Fruit fly (Drosophila melanogaster) whole organism, embryonic: ENCODE data around the gene CG43051.

ENCODE experiments used
- CG10431 ChIP-seq: fragments of 200-800 bp; sonication (Bioruptor generic); optimal IDR thresholded peaks from 3 replicates; lab custom pipeline; 2018; ENCODE audit warnings: missing biosample characterization, mild to moderate bottlenecking, missing genetic modification characterization
- CG10462 ChIP-seq: fragments of 200-800 bp; sonication (Bioruptor generic); optimal IDR thresholded peaks from 2 replicates; lab custom pipeline; 2016; ENCODE audit warnings: missing biosample characterization, missing genetic modification characterization
- CG11456 ChIP-seq: fragments of 200-800 bp; sonication (Bioruptor generic); IDR thresholded peaks from 3 replicates; pipeline ENCODE4 v1.3.6; 2022; ENCODE audit warnings: missing biosample characterization, missing genetic modification characterization
- CG12219 ChIP-seq: fragments of 200-800 bp; sonication (Bioruptor generic); optimal IDR thresholded peaks from 3 replicates; lab custom pipeline; 2018; ENCODE audit warnings: missing biosample characterization, mild to moderate bottlenecking, missing genetic modification characterization
- CG12236 ChIP-seq: fragments of 200-800 bp; sonication (Bioruptor generic); optimal IDR thresholded peaks from 2 replicates; lab custom pipeline; 2016; ENCODE audit warnings: missing biosample characterization, missing genetic modification characterization
- CG13287 ChIP-seq: fragments of 200-800 bp; sonication (Bioruptor generic); IDR thresholded peaks from 2 replicates; pipeline ENCODE4 v1.3.6; 2022; ENCODE audit warnings: missing biosample characterization, missing genetic modification characterization; ENCODE audit not compliant: partially characterized antibody
- CG16863 ChIP-seq: fragments of 200-800 bp; sonication (Bioruptor generic); optimal IDR thresholded peaks from 3 replicates; lab custom pipeline; 2016; ENCODE audit warnings: missing biosample characterization, missing genetic modification characterization
- CG32767 ChIP-seq: fragments of 200-800 bp; sonication (Bioruptor generic); IDR thresholded peaks from 2 replicates; pipeline ENCODE4 v1.3.6; 2022; ENCODE audit warnings: missing biosample characterization, missing genetic modification characterization
- CG4854 ChIP-seq: fragments of 200-800 bp; sonication (Bioruptor generic); optimal IDR thresholded peaks from 2 replicates; lab custom pipeline; 2016; ENCODE audit warnings: missing biosample characterization, missing genetic modification characterization, inconsistent platforms
- CG7271 ChIP-seq: fragments of 200-800 bp; sonication (Bioruptor generic); optimal IDR thresholded peaks from 2 replicates; lab custom pipeline; 2018; ENCODE audit warnings: missing biosample characterization, mild to moderate bottlenecking, missing genetic modification characterization, moderate library complexity
- D19B ChIP-seq: fragments of 200-800 bp; sonication (Bioruptor generic); optimal IDR thresholded peaks from 2 replicates; lab custom pipeline; 2017; ENCODE audit warnings: missing biosample characterization, mild to moderate bottlenecking, missing genetic modification characterization
- Dbx ChIP-seq: fragments of 200-800 bp; sonication (Bioruptor generic); IDR thresholded peaks from 3 replicates; pipeline ENCODE4 v1.3.6; 2022; ENCODE audit warnings: missing biosample characterization, missing genetic modification characterization
- Dek ChIP-seq: fragments of 200-800 bp; sonication (Bioruptor generic); optimal IDR thresholded peaks from 3 replicates; lab custom pipeline; 2019; ENCODE audit warnings: missing biosample characterization, mild to moderate bottlenecking, missing genetic modification characterization, moderate library complexity
- Dll ChIP-seq: fragments of 200-800 bp; sonication (Bioruptor generic); IDR thresholded peaks from 4 replicates; pipeline ENCODE4 v1.3.6; 2022; ENCODE audit warnings: missing biosample characterization, missing genetic modification characterization; ENCODE audit not compliant: partially characterized antibody
- Dp ChIP-seq: fragments of 200-800 bp; sonication (Bioruptor generic); optimal IDR thresholded peaks from 2 replicates; lab custom pipeline; 2018; ENCODE audit warnings: missing biosample characterization, mild to moderate bottlenecking, missing genetic modification characterization, moderate library complexity
- Eip74EF ChIP-seq, 2 experiments: fragments of 200-800 bp in 1 of 2; fragments of >200 bp in 1 of 2; sonication (Bioruptor generic) in 1 of 2; optimal IDR thresholded peaks; 2 replicates each; lab custom pipeline; 2017 to 2019; ENCODE audit warnings: missing biosample characterization in 2 of 2, missing genetic modification characterization in 2 of 2, mild to moderate bottlenecking in 1 of 2, moderate library complexity in 1 of 2
- Ets65A ChIP-seq: fragments of 200-800 bp; sonication (Bioruptor generic); peaks from one replicate; lab custom pipeline; 2016; ENCODE audit warnings: missing biosample characterization, missing genetic modification characterization
- HLH4C ChIP-seq: fragments of 200-800 bp; sonication (Bioruptor generic); IDR thresholded peaks from 3 replicates; pipeline ENCODE4 v1.3.6; 2022; ENCODE audit warnings: missing biosample characterization, missing genetic modification characterization; ENCODE audit not compliant: partially characterized antibody
- Optix ChIP-seq: fragments of 200-800 bp; sonication (Bioruptor generic); IDR thresholded peaks from 3 replicates; pipeline ENCODE4 v1.3.6; 2022; ENCODE audit warnings: missing biosample characterization, missing genetic modification characterization
- Sry-δ ChIP-seq: fragments of 200-800 bp; sonication (Bioruptor generic); optimal IDR thresholded peaks from 2 replicates; lab custom pipeline; 2016; ENCODE audit warnings: missing biosample characterization, missing genetic modification characterization
- Trl ChIP-seq, 3 experiments: fragments of >200 bp in 2 of 3; fragments of 200-800 bp in 1 of 3; sonication (Bioruptor generic) in 1 of 3; optimal IDR thresholded peaks; 2 replicates in 1 of 3; 3 replicates in 2 of 3; lab custom pipeline; 2016 to 2017; ENCODE audit warnings: missing biosample characterization in 1 of 3, missing genetic modification characterization in 1 of 3
- abd-A ChIP-seq: fragments of 200-800 bp; sonication (Bioruptor generic); optimal IDR thresholded peaks from 3 replicates; lab custom pipeline; 2019; ENCODE audit warnings: missing biosample characterization, mild to moderate bottlenecking, missing genetic modification characterization, moderate library complexity
- br ChIP-seq: fragments of >200 bp; optimal IDR thresholded peaks from 2 replicates; lab custom pipeline; 2017
- crc ChIP-seq: fragments of 200-800 bp; sonication (Bioruptor generic); optimal IDR thresholded peaks from 2 replicates; lab custom pipeline; 2016; ENCODE audit warnings: missing biosample characterization, missing genetic modification characterization
- dan ChIP-seq: fragments of 200-800 bp; sonication (Bioruptor generic); IDR thresholded peaks from 2 replicates; pipeline ENCODE4 v1.3.6; 2022; ENCODE audit warnings: missing biosample characterization, missing genetic modification characterization
- emc ChIP-seq: fragments of 200-800 bp; sonication (Bioruptor generic); optimal IDR thresholded peaks from 2 replicates; lab custom pipeline; 2016; ENCODE audit warnings: missing biosample characterization, missing genetic modification characterization
- ewg ChIP-seq: fragments of 200-800 bp; sonication (Bioruptor generic); optimal IDR thresholded peaks from 3 replicates; lab custom pipeline; 2017; ENCODE audit warnings: mild to moderate bottlenecking, missing biosample characterization, missing genetic modification reagents, missing genetic modification characterization
- ftz-f1 ChIP-seq: fragments of 200-800 bp; sonication (Bioruptor generic); optimal IDR thresholded peaks from 2 replicates; lab custom pipeline; 2016; ENCODE audit warnings: missing biosample characterization, missing genetic modification characterization
- gce ChIP-seq: fragments of 200-800 bp; sonication (Bioruptor generic); IDR thresholded peaks from 3 replicates; pipeline ENCODE4 v1.3.6; 2022; ENCODE audit warnings: missing biosample characterization, missing genetic modification characterization
- gsb ChIP-seq: fragments of 200-800 bp; sonication (Bioruptor generic); IDR thresholded peaks from 2 replicates; pipeline ENCODE4 v1.3.6; 2022; ENCODE audit warnings: missing biosample characterization, missing genetic modification characterization
- jigr1 ChIP-seq: fragments of 200-800 bp; sonication (Bioruptor generic); IDR thresholded peaks from 3 replicates; pipeline ENCODE4 v1.3.6; 2022; ENCODE audit warnings: missing biosample characterization, missing genetic modification characterization
- kah ChIP-seq: fragments of 200-800 bp; sonication (Bioruptor generic); optimal IDR thresholded peaks from 2 replicates; lab custom pipeline; 2018; ENCODE audit warnings: missing biosample characterization, mild to moderate bottlenecking, missing genetic modification characterization
- lbe ChIP-seq: fragments of 200-800 bp; sonication (Bioruptor generic); optimal IDR thresholded peaks from 2 replicates; lab custom pipeline; 2016; ENCODE audit warnings: missing biosample characterization, mild to moderate bottlenecking, missing genetic modification characterization
- lola ChIP-seq, 3 experiments: fragments of >200 bp in 2 of 3; fragments of 200-800 bp in 1 of 3; sonication (Bioruptor generic) in 1 of 3; optimal IDR thresholded peaks; 2 replicates each; lab custom pipeline; 2017 to 2019; ENCODE audit warnings: missing biosample characterization in 3 of 3, missing genetic modification characterization in 3 of 3, mild to moderate bottlenecking in 1 of 3, moderate library complexity in 1 of 3
- sens ChIP-seq: fragments of 200-800 bp; sonication (Bioruptor generic); peaks from one replicate; lab custom pipeline; 2016; ENCODE audit warnings: missing biosample characterization, missing genetic modification characterization
- seq ChIP-seq: fragments of 200-800 bp; sonication (Bioruptor generic); IDR thresholded peaks from 2 replicates; pipeline ENCODE4 v1.3.6; 2022; ENCODE audit warnings: missing biosample characterization, missing genetic modification characterization
- sqz ChIP-seq: fragments of 200-800 bp; sonication (Bioruptor generic); optimal IDR thresholded peaks from 3 replicates; lab custom pipeline; 2018; ENCODE audit warnings: missing biosample characterization, mild to moderate bottlenecking, missing genetic modification characterization
- tx ChIP-seq: fragments of 200-800 bp; sonication (Bioruptor generic); optimal IDR thresholded peaks from 2 replicates; lab custom pipeline; 2016; ENCODE audit warnings: missing biosample characterization, missing genetic modification characterization
- yki ChIP-seq: fragments of >200 bp; optimal IDR thresholded peaks from 3 replicates; lab custom pipeline; 2018
- z ChIP-seq: fragments of 200-800 bp; sonication (Bioruptor generic); IDR thresholded peaks from 3 replicates; pipeline ENCODE4 v1.3.6; 2022; ENCODE audit warnings: missing biosample characterization, missing genetic modification characterization
- zf30C ChIP-seq: fragments of 200-800 bp; sonication (Bioruptor generic); optimal IDR thresholded peaks from 3 replicates; lab custom pipeline; 2018; ENCODE audit warnings: missing biosample characterization, mild to moderate bottlenecking, missing genetic modification characterization

CG43051 gene

dm6 chr2L:12504886-12505450, 2.8 kb upstream of the CG43051 start:
- no peak for TF ChIP-seq gce (GFP tag; lab: Robert Waterston, UW)
- no peak for TF ChIP-seq CG16863 (GFP tag; lab: Kevin White, UChicago)
- TF ChIP-seq gsb (GFP tag; lab: Robert Waterston, UW): no peak
- TF ChIP-seq lola (GFP tag; optimal IDR thresholded peaks at IDR 0.05; lab: Kevin White, UChicago): no peak
- peak; percentile 58; the same call in 1 of the 4 replicates for TF ChIP-seq Dll (GFP tag; lab: Robert Waterston, UW)
- TF ChIP-seq CG32767 (GFP tag; lab: Robert Waterston, UW): peak; percentile 31; the same call in 1 of the 2 replicates
- peak; percentile 50 for TF ChIP-seq ewg (GFP tag; lab: Kevin White, UChicago)
- TF ChIP-seq CG11456 (GFP tag; lab: Robert Waterston, UW): no peak
- peak; percentile 14 for TF ChIP-seq lbe (GFP tag; lab: Kevin White, UChicago)
- no peak for TF ChIP-seq CG12236 (GFP tag; lab: Kevin White, UChicago)
- no peak for TF ChIP-seq zf30C (GFP tag; lab: Kevin White, UChicago)
- no peak for TF ChIP-seq dan (GFP tag; lab: Robert Waterston, UW)
- TF ChIP-seq emc: no peak
- TF ChIP-seq HLH4C (GFP tag; lab: Robert Waterston, UW): no peak
- TF ChIP-seq crc (GFP tag; lab: Kevin White, UChicago): no peak
- no peak for TF ChIP-seq Optix (GFP tag; lab: Robert Waterston, UW)
- TF ChIP-seq ftz-f1 (GFP tag; lab: Kevin White, UChicago): no peak
- TF ChIP-seq br (lab: Kevin White, UChicago): no peak
- TF ChIP-seq CG10431 (GFP tag; lab: Kevin White, UChicago): peak; percentile 15
- TF ChIP-seq z (GFP tag; lab: Robert Waterston, UW): 0 out of 3 replicates have a peak, but pooled peaks have one; percentile 56
- no peak for TF ChIP-seq Sry-δ (GFP tag; lab: Kevin White, UChicago)
- peak; percentile 83 for TF ChIP-seq yki
- TF ChIP-seq Trl (optimal IDR thresholded peaks at IDR 0.05; lab: Kevin White, UChicago): peak; percentile 93 to 97
- TF ChIP-seq Trl (GFP tag; optimal IDR thresholded peaks at IDR 0.05; lab: Kevin White, UChicago): peak; percentile 15
- TF ChIP-seq CG7271 (tag; lab: Kevin White, UChicago): no peak
- TF ChIP-seq CG13287: 0 out of 2 replicates have a peak, but pooled peaks have one; percentile 6
- peak; percentile 8; the same call in 1 of the 2 replicates for TF ChIP-seq seq (GFP tag; lab: Robert Waterston, UW)
- no peak for TF ChIP-seq CG10462 (GFP tag; lab: Kevin White, UChicago)
- TF ChIP-seq jigr1 (GFP tag; lab: Robert Waterston, UW): no peak
- peak; percentile 78 for TF ChIP-seq kah (GFP tag; lab: Kevin White, UChicago)
- TF ChIP-seq D19B (GFP tag; lab: Kevin White, UChicago): no peak
- TF ChIP-seq CG12219 (GFP tag; lab: Kevin White, UChicago): no peak
- TF ChIP-seq tx (GFP tag; lab: Kevin White, UChicago): no peak
- peak; percentile 39 for TF ChIP-seq sqz (GFP tag; lab: Kevin White, UChicago)
- no peak for TF ChIP-seq Dek (tag; lab: Kevin White, UChicago)
- peak; percentile 71 for TF ChIP-seq abd-A (tag; lab: Kevin White, UChicago)

dm6 chr2L:12505662-12506061, 2.1 kb upstream of the CG43051 start:
- TF ChIP-seq Ets65A (peak; percentile 64), CG4854 (GFP tag; lab: Kevin White, UChicago) (no peak), sens (GFP tag; lab: Kevin White, UChicago) (peak; percentile 53), yki (no peak), Dbx (GFP tag; lab: Robert Waterston, UW) (no peak), Eip74EF (GFP tag; optimal IDR thresholded peaks at IDR 0.05; lab: Kevin White, UChicago) (no peak), Optix (GFP tag; lab: Robert Waterston, UW) (no peak), Dp (GFP tag; lab: Kevin White, UChicago) (no peak)
